Fruit fly (Drosophila melanogaster): ENCODE data around the gene Pep.

Gene Pep

DNA sequence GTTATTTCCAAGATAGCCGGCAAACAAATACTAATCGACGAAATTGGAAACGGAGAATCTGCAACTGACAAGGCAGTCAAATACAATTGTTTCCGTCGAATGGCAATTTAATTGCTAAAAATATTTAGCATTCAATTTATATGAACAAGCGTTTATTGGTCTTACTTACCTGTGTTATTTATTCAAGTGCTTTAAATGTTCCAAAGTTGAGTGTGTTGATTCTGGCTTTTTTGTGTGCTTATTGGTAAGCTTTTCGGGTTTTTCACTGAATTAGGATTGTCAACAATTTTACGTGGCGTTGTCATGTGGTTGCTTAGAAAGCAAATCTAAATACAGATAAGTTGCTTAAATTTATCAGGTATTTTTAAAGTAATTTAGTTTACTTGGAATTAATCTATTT, 26.9 kb upstream of the Pep start:
- TF ChIP-seq Hr83 (GFP tag; optimal IDR thresholded peaks at IDR 0.05; ENCODE audit: poor library complexity, severe bottlenecking): no peak
- no peak for TF ChIP-seq woc (GFP tag; optimal IDR thresholded peaks at IDR 0.05)
- TF ChIP-seq HLH106 (tag; optimal IDR thresholded peaks at IDR 0.05): no peak
- TF ChIP-seq Myc (optimal IDR thresholded peaks at IDR 0.05): no peak
- no peak for TF ChIP-seq CG32264 (GFP tag; optimal IDR thresholded peaks at IDR 0.05)
- no peak for TF ChIP-seq dsf (GFP tag; optimal IDR thresholded peaks at IDR 0.05; ENCODE audit: borderline replicate concordance)
- no peak for TF ChIP-seq GATAd (GFP tag; optimal IDR thresholded peaks at IDR 0.05)
- no peak for TF ChIP-seq lola (GFP tag; optimal IDR thresholded peaks at IDR 0.05)
- TF ChIP-seq CG9705 (GFP tag; optimal IDR thresholded peaks at IDR 0.05): no peak

- TF ChIP-seq fru (GFP tag; optimal IDR thresholded peaks at IDR 0.05) (no peak), Dfd (GFP tag; optimal IDR thresholded peaks at IDR 0.05) (no peak), Mio (GFP tag; optimal IDR thresholded peaks at IDR 0.05) (no peak), sage (GFP tag; optimal IDR thresholded peaks at IDR 0.05) (no peak), h (GFP tag; optimal IDR thresholded peaks at IDR 0.05) (no peak), tai (GFP tag; optimal IDR thresholded peaks at IDR 0.05) (no peak), sv (GFP tag; optimal IDR thresholded peaks at IDR 0.05) (no peak), jim (GFP tag; optimal IDR thresholded peaks at IDR 0.05) (no peak), Jra (GFP tag; optimal IDR thresholded peaks at IDR 0.05) (no peak), usp (GFP tag; optimal IDR thresholded peaks at IDR 0.05) (no peak), ey (GFP tag; optimal IDR thresholded peaks at IDR 0.05) (no peak)
These were observed 26.5 kb upstream of the Pep start, which contains the start of gene CG34251 for dm6 chr3L:17671322-17671721. Gene CG34251 (plus strand): TSS chr3L:17671622.

dm6 chr3L:17668945-17669779, 24.3 kb upstream of the Pep start, which contains the start of gene Crtc:
Gene Crtc (minus strand): TSS chr3L:17669234.
- TF ChIP-seq Myc (optimal IDR thresholded peaks at IDR 0.05) (peak; percentile 70), psq (GFP tag; optimal IDR thresholded peaks at IDR 0.05) (peak; percentile 69), Hnf4 (GFP tag; optimal IDR thresholded peaks at IDR 0.05) (no peak), HLH106 (tag; optimal IDR thresholded peaks at IDR 0.05) (peak; percentile 46), woc (GFP tag; optimal IDR thresholded peaks at IDR 0.05) (peak; percentile 25), pan (optimal IDR thresholded peaks at IDR 0.05) (no peak), foxo (GFP tag; optimal IDR thresholded peaks at IDR 0.05) (peak in 1 of 2 experiments; percentile 43), fru (GFP tag; optimal IDR thresholded peaks at IDR 0.05) (peak; percentile 47), Rel (GFP tag; optimal IDR thresholded peaks at IDR 0.05) (no peak), Rel (tag; optimal IDR thresholded peaks at IDR 0.05) (peak; percentile 95), OdsH (GFP tag; optimal IDR thresholded peaks at IDR 0.05) (no peak), h (GFP tag; optimal IDR thresholded peaks at IDR 0.05) (peak; percentile 17), rgr (GFP tag; optimal IDR thresholded peaks at IDR 0.05) (no peak), Sp1 (GFP tag; optimal IDR thresholded peaks at IDR 0.05) (peak; percentile 39), dsf (GFP tag; optimal IDR thresholded peaks at IDR 0.05; ENCODE audit: borderline replicate concordance) (no peak), dmrt93B (GFP tag; optimal IDR thresholded peaks at IDR 0.05) (no peak)

DNA sequence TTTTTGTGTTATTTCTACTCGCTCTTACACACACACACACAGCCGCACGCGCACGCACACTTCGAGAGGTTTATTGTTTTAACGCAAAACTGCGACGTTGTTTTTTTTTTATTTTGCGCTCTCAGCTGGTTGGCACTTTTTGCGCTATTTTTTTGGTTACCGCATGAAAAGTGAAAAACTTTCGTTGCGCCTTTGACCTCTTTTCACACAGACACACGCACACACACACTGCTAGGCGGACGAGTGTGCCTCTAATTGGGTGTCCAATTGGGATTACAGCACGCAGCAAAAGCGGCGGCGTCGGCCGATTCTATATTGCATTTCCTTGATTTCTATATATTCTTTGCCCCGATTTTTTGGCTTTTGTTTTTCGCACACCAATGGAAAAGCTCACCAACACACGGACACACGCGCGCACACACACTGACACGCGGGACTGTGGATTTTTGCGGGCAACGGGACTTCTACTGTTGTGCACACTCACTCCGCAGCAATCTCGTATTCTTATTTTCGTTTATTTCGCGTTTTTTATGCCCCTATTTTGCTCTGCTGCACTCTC, 23.6 kb upstream of the Pep start:
- TF ChIP-seq ey (GFP tag; optimal IDR thresholded peaks at IDR 0.05): no peak
- TF ChIP-seq brk (GFP tag; optimal IDR thresholded peaks at IDR 0.05): no peak
- TF ChIP-seq sv (GFP tag; optimal IDR thresholded peaks at IDR 0.05): no peak
- peak; percentile 62 for TF ChIP-seq jim (GFP tag; optimal IDR thresholded peaks at IDR 0.05)
- no peak for TF ChIP-seq Hr78 (GFP tag; optimal IDR thresholded peaks at IDR 0.05)
- no peak for TF ChIP-seq Vsx2 (GFP tag; optimal IDR thresholded peaks at IDR 0.05; ENCODE audit: partially characterized antibody)
- TF ChIP-seq Abd-B (GFP tag; optimal IDR thresholded peaks at IDR 0.05): peak; percentile 29
- no peak for TF ChIP-seq br (GFP tag; optimal IDR thresholded peaks at IDR 0.05)
- no peak for TF ChIP-seq CrebA (GFP tag; optimal IDR thresholded peaks at IDR 0.05; ENCODE audit: borderline replicate concordance)
- no peak for TF ChIP-seq Dif (GFP tag; optimal IDR thresholded peaks at IDR 0.05; ENCODE audit: partially characterized antibody)
- TF ChIP-seq Sp1 (GFP tag; optimal IDR thresholded peaks at IDR 0.05): no peak
- no peak for TF ChIP-seq Rel (GFP tag; optimal IDR thresholded peaks at IDR 0.05)
- no peak for TF ChIP-seq Rel (tag; optimal IDR thresholded peaks at IDR 0.05)
- no peak for TF ChIP-seq CG32264 (GFP tag; optimal IDR thresholded peaks at IDR 0.05)
- TF ChIP-seq Dfd (GFP tag; optimal IDR thresholded peaks at IDR 0.05): no peak
- no peak for TF ChIP-seq foxo (GFP tag; optimal IDR thresholded peaks at IDR 0.05)
- no peak for TF ChIP-seq tai (GFP tag; optimal IDR thresholded peaks at IDR 0.05)
- no peak for TF ChIP-seq sage (GFP tag; optimal IDR thresholded peaks at IDR 0.05)
- no peak for TF ChIP-seq OdsH (GFP tag; optimal IDR thresholded peaks at IDR 0.05)
